Worm (Caenorhabditis elegans) whole organism, L1 larva: ENCODE data around the gene sdz-5.

Experiments
- Y116A8C.19 ChIP-seq: sonication (generic microtip); optimal IDR thresholded peaks from 2 replicates; lab custom pipeline; 2016; ENCODE audit warnings: missing compliant biosample characterization, missing genetic modification characterization, borderline replicate concordance
- alr-1 ChIP-seq: fragments of 200-800 bp; sonication (Bioruptor generic); optimal IDR thresholded peaks from 2 replicates; lab custom pipeline; 2018; ENCODE audit warnings: borderline replicate concordance, mild to moderate bottlenecking, missing genetic modification characterization, missing compliant biosample characterization
- aly-2 ChIP-seq: fragments of 150-350 bp; optimal IDR thresholded peaks from 2 replicates; lab custom pipeline; 2014; ENCODE audit warnings: missing biosample characterization, missing genetic modification characterization
- blmp-1 ChIP-seq: fragments of 150-350 bp; optimal IDR thresholded peaks from 2 replicates; lab custom pipeline; 2014; ENCODE audit warnings: missing biosample characterization, missing genetic modification characterization
- ceh-82 ChIP-seq, 3 experiments: fragments of 150-350 bp in 1 of 3; sonication (generic microtip) in 2 of 3; optimal IDR thresholded peaks; 2 replicates each; lab custom pipeline; 2014 to 2017; ENCODE audit warnings: missing biosample characterization in 3 of 3, missing genetic modification characterization in 3 of 3
- lir-3 ChIP-seq: sonication (generic microtip); optimal IDR thresholded peaks from 2 replicates; lab custom pipeline; 2016; ENCODE audit warnings: mild to moderate bottlenecking, missing genetic modification characterization, moderate library complexity, missing compliant biosample characterization; ENCODE audit not compliant: poor library complexity
- nhr-20 ChIP-seq: sonication (generic microtip); optimal IDR thresholded peaks from 2 replicates; lab custom pipeline; 2016; ENCODE audit warnings: mild to moderate bottlenecking, missing genetic modification characterization, missing compliant biosample characterization
- nhr-76 ChIP-seq: sonication (generic microtip); optimal IDR thresholded peaks from 2 replicates; lab custom pipeline; 2017; ENCODE audit warnings: missing biosample characterization, missing genetic modification characterization
- nhr-85 ChIP-seq: sonication (generic microtip); peaks from one replicate; lab custom pipeline; 2016; ENCODE audit warnings: missing genetic modification characterization, inconsistent platforms, missing compliant biosample characterization
- pag-3 ChIP-seq: sonication (generic microtip); optimal IDR thresholded peaks from 2 replicates; lab custom pipeline; 2017; ENCODE audit warnings: missing genetic modification characterization, mild to moderate bottlenecking, missing compliant biosample characterization, antibody characterized with exemption, borderline replicate concordance; ENCODE audit not compliant: insufficient read depth
- skn-1 ChIP-seq: fragments of 150-350 bp; optimal IDR thresholded peaks from 2 replicates; lab custom pipeline; 2014; ENCODE audit warnings: missing biosample characterization, missing genetic modification characterization
- tlp-1 ChIP-seq: fragments of 150-350 bp; optimal IDR thresholded peaks from 2 replicates; lab custom pipeline; 2014; ENCODE audit warnings: missing biosample characterization, missing genetic modification characterization
- unc-30 ChIP-seq: sonication (generic microtip); optimal IDR thresholded peaks from 2 replicates; lab custom pipeline; 2017; ENCODE audit warnings: missing biosample characterization, missing genetic modification characterization
- zag-1 ChIP-seq: fragments of 150-350 bp; optimal IDR thresholded peaks from 2 replicates; lab custom pipeline; 2014; ENCODE audit warnings: missing biosample characterization, missing genetic modification characterization

DNA sequence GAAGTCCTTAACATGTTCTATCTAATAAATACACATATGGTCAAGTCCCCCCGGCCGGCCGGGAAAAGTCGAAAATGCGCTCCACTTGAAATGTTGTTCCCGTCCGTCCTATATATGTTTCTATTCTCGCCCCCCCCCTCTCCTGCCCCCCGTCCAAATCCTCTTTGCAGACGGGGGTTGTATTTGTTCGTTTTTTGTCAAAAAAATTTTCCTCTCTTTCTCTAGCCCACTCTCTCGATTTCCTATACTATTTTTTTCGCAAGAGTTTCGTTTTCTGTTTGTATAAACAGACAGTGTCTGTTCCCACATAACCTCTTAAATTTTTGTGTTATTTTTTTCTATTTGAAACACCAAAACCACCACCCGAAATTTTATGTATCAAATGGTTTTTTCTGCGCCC is 41.4 kb upstream of the sdz-5 start:
- TF ChIP-seq alr-1 (tag; lab: Kevin White, UChicago) (no peak), ceh-82 (tag; optimal IDR thresholded peaks at IDR 0.05; lab: Kevin White, UChicago) (no peak), nhr-76 (tag; lab: Kevin White, UChicago) (no peak), tlp-1 (tag; lab: Kevin White, UChicago) (no peak), skn-1 (no peak), nhr-85 (tag; lab: Kevin White, UChicago) (peak; percentile 68), Y116A8C.19 (tag; lab: Kevin White, UChicago) (no peak), lir-3 (tag; lab: Kevin White, UChicago) (no peak), unc-30 (tag; lab: Kevin White, UChicago) (no peak), pag-3 (no peak), aly-2 (tag; lab: Kevin White, UChicago) (no peak), zag-1 (no peak), blmp-1 (peak; percentile 8), nhr-20 (peak; percentile 37)
